Worm (Caenorhabditis elegans) whole organism, mixed stage, embryonic: ENCODE measurements around the gene clec-161.

ENCODE experiments used
- blmp-1 ChIP-seq: fragments of 150-350 bp; optimal IDR thresholded peaks from 2 replicates; lab custom pipeline; 2014; ENCODE audit warnings: missing biosample characterization, missing genetic modification characterization
- ceh-39 ChIP-seq: fragments of 150-350 bp; optimal IDR thresholded peaks from 2 replicates; lab custom pipeline; 2014; ENCODE audit warnings: missing biosample characterization, missing genetic modification characterization
- ceh-83 ChIP-seq: fragments of 200-800 bp; sonication (Bioruptor generic); optimal IDR thresholded peaks from 2 replicates; lab custom pipeline; 2018; ENCODE audit warnings: mild to moderate bottlenecking, missing genetic modification characterization, missing compliant biosample characterization
- pha-4 ChIP-seq: fragments of 150-350 bp; optimal IDR thresholded peaks from 2 replicates; lab custom pipeline; 2018; ENCODE audit warnings: missing biosample characterization, missing genetic modification reagents, missing genetic modification characterization
- unc-62 ChIP-seq: fragments of 150-350 bp; optimal IDR thresholded peaks from 2 replicates; lab custom pipeline; 2014; ENCODE audit warnings: missing biosample characterization, missing genetic modification reagents, missing genetic modification characterization

DNA sequence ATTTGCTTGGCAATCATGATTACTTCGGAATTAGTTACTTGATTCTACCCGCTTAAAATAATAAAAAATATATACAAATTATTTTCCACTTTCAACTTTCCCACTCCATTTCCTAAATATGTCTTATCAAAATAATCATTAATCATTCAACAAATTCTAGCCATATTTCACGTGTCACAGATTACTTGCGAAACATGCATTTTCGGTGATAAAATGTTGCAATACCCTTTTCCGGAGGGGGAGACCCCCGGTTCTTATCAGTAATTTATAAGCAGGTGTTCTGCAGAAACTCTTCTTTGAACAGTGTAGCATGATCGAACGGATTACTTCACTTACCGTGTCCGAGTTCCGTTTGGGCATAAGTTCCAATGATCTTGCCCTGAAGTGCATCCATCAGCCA, 18.3 kb downstream of the clec-161 start:
- no peak for TF ChIP-seq ceh-39 (tag; lab: Kevin White, UChicago)
- no peak for TF ChIP-seq ceh-83 (GFP tag; lab: Kevin White, UChicago)
- no peak for TF ChIP-seq blmp-1 (tag; lab: Kevin White, UChicago)
- no peak for TF ChIP-seq pha-4 (tag; lab: Kevin White, UChicago)
- TF ChIP-seq unc-62 = no peak
